3 fruit fly cellular contexts compared by ENCODE assay signal in the genomic region with DNA sequence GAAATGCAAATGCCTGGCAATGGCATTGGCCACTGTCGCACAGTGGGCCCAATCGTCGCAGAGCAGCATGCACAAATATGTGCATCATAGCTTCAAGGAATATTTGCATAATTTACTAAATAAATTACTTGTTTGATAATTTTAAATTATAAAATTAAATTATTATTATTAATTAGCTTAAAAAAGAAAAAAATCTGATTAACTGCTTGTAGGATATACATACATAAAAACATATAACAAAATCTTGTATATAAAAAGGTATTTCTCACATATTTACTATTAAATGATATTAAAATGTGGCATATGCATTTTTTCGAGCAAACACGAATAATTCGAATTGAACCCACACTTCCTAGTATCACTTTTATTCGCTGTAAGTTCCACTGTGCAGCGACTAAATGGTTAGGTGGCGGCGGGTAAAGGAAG.
TF ChIP-seq lines count a peak whose summit lies in the region.

No protein-coding gene starts in this region.

- TF ChIP-seq CTCF in whole organism, embryonic (GFP tag; optimal IDR thresholded peaks at IDR 0.05; lab: Kevin White, UChicago) = no peak

TF ChIP-seq in whole organism, embryonic, 481 proteins besides CTCF, POLR2A, EP300 and RAD21 (continues in another document):
- TF ChIP-seq CG7786 (GFP tag; optimal IDR thresholded peaks at IDR 0.05; lab: Kevin White, UChicago) (no peak), CG14050 (GFP tag; IDR thresholded peaks at IDR 0.05; lab: Robert Waterston, UW) (no peak), Meics (GFP tag; optimal IDR thresholded peaks at IDR 0.05; lab: Kevin White, UChicago) (peak; percentile 19), HLH3B (GFP tag; IDR thresholded peaks at IDR 0.05; lab: Robert Waterston, UW) (peak; percentile 33; the same call in 1 of the 2 replicates), Oli (tag; optimal IDR thresholded peaks at IDR 0.05; lab: Kevin White, UChicago) (peak; percentile 74), CG15514 (GFP tag; optimal IDR thresholded peaks at IDR 0.05; lab: Kevin White, UChicago) (no peak), Fer3 (tag; optimal IDR thresholded peaks at IDR 0.05; lab: Kevin White, UChicago) (no peak), bbx (GFP tag; IDR thresholded peaks at IDR 0.05; lab: Robert Waterston, UW; ENCODE audit: partially characterized antibody) (no peak), z (GFP tag; IDR thresholded peaks at IDR 0.05; lab: Robert Waterston, UW) (no peak), wor (GFP tag; IDR thresholded peaks at IDR 0.05; lab: Robert Waterston, UW) (no peak), CG6854 (GFP tag; optimal IDR thresholded peaks at IDR 0.05; lab: Kevin White, UChicago) (no peak), Elba2 (GFP tag; optimal IDR thresholded peaks at IDR 0.05; lab: Kevin White, UChicago) (no peak), CG7357 (GFP tag; IDR thresholded peaks at IDR 0.05; lab: Robert Waterston, UW) (0 out of 3 replicates have a peak, but pooled peaks have one; percentile 29), knrl (GFP tag; IDR thresholded peaks at IDR 0.05; lab: Robert Waterston, UW; ENCODE audit: partially characterized antibody) (no peak), B-H2 (GFP tag; optimal IDR thresholded peaks at IDR 0.05; lab: Kevin White, UChicago) (no peak), wek (GFP tag; optimal IDR thresholded peaks at IDR 0.05; lab: Kevin White, UChicago) (no peak), zf30C (GFP tag; optimal IDR thresholded peaks at IDR 0.05; lab: Kevin White, UChicago) (no peak), CG11560 (tag; IDR thresholded peaks at IDR 0.05; lab: Robert Waterston, UW) (no peak), H2.0 (GFP tag; IDR thresholded peaks at IDR 0.05; lab: Robert Waterston, UW) (no peak), fu2 (GFP tag; optimal IDR thresholded peaks at IDR 0.05; lab: Kevin White, UChicago) (no peak), sc (optimal IDR thresholded peaks at IDR 0.05; lab: Kevin White, UChicago) (no peak), sc (GFP tag; optimal IDR thresholded peaks at IDR 0.05; lab: Kevin White, UChicago) (peak; percentile 40), fd64A (GFP tag; optimal IDR thresholded peaks at IDR 0.05; lab: Kevin White, UChicago) (no peak), BEAF-32 (GFP tag; optimal IDR thresholded peaks at IDR 0.05; lab: Kevin White, UChicago) (no peak), Ada2b (GFP tag; IDR thresholded peaks at IDR 0.05; lab: Robert Waterston, UW) (no peak), CG3838 (GFP tag; optimal IDR thresholded peaks at IDR 0.05; lab: Kevin White, UChicago) (no peak), CHES-1-like (GFP tag; optimal IDR thresholded peaks at IDR 0.05; lab: Kevin White, UChicago) (no peak), CG11398 (GFP tag; optimal IDR thresholded peaks at IDR 0.05; lab: Kevin White, UChicago) (no peak), CG14014 (GFP tag; IDR thresholded peaks at IDR 0.05; lab: Robert Waterston, UW) (no peak)

TF ChIP-seq in whole organism, prepupa, 60 proteins besides CTCF, POLR2A, EP300 and RAD21 (continues in another document):
- TF ChIP-seq Sox14 (GFP tag; optimal IDR thresholded peaks at IDR 0.05; lab: Kevin White, UChicago) = no peak
- no peak for TF ChIP-seq CG6854 (GFP tag; optimal IDR thresholded peaks at IDR 0.05; lab: Kevin White, UChicago)
- TF ChIP-seq acj6 (GFP tag; optimal IDR thresholded peaks at IDR 0.05; lab: Kevin White, UChicago) = peak; percentile 12
- TF ChIP-seq OdsH (GFP tag; optimal IDR thresholded peaks at IDR 0.05; lab: Kevin White, UChicago) = peak; percentile 37
- TF ChIP-seq CG10631 (GFP tag; optimal IDR thresholded peaks at IDR 0.05; lab: Kevin White, UChicago) = peak; percentile 23
- TF ChIP-seq Hr39 (GFP tag; optimal IDR thresholded peaks at IDR 0.05; lab: Kevin White, UChicago) = no peak
- no peak for TF ChIP-seq Ets96B (tag; optimal IDR thresholded peaks at IDR 0.05; lab: Kevin White, UChicago)
- TF ChIP-seq pdm3 (GFP tag; optimal IDR thresholded peaks at IDR 0.05; lab: Kevin White, UChicago) = no peak
- no peak for TF ChIP-seq Ets21C (GFP tag; optimal IDR thresholded peaks at IDR 0.05; lab: Kevin White, UChicago)
- TF ChIP-seq CG10669 (GFP tag; optimal IDR thresholded peaks at IDR 0.05; lab: Kevin White, UChicago) = no peak
- no peak for TF ChIP-seq CG8319 (GFP tag; optimal IDR thresholded peaks at IDR 0.05; lab: Kevin White, UChicago)
- TF ChIP-seq CG3919 (GFP tag; optimal IDR thresholded peaks at IDR 0.05; lab: Kevin White, UChicago) = peak; percentile 3
- no peak for TF ChIP-seq CG6792 (GFP tag; optimal IDR thresholded peaks at IDR 0.05; lab: Kevin White, UChicago)
- TF ChIP-seq vri (GFP tag; optimal IDR thresholded peaks at IDR 0.05; lab: Kevin White, UChicago) = no peak
- no peak for TF ChIP-seq esn (GFP tag; optimal IDR thresholded peaks at IDR 0.05; lab: Kevin White, UChicago)
- no peak for TF ChIP-seq spab (GFP tag; optimal IDR thresholded peaks at IDR 0.05; lab: Kevin White, UChicago)
- no peak for TF ChIP-seq CG8632 (GFP tag; optimal IDR thresholded peaks at IDR 0.05; lab: Kevin White, UChicago)
- TF ChIP-seq Hr38 (GFP tag; optimal IDR thresholded peaks at IDR 0.05; lab: Kevin White, UChicago) = no peak
- TF ChIP-seq CG11762 (GFP tag; optimal IDR thresholded peaks at IDR 0.05; lab: Kevin White, UChicago; ENCODE audit: insufficient read depth) = no peak
- TF ChIP-seq CG31627 (GFP tag; optimal IDR thresholded peaks at IDR 0.05; lab: Kevin White, UChicago) = no peak
- no peak for TF ChIP-seq svp (GFP tag; lab: Kevin White, UChicago)
- TF ChIP-seq CG9139 (GFP tag; optimal IDR thresholded peaks at IDR 0.05; lab: Kevin White, UChicago) = no peak
- TF ChIP-seq CG1621 (tag; optimal IDR thresholded peaks at IDR 0.05; lab: Kevin White, UChicago) = no peak
- no peak for TF ChIP-seq fd85E (GFP tag; optimal IDR thresholded peaks at IDR 0.05; lab: Kevin White, UChicago)
- peak; percentile 39; the same call in 1 of the 2 replicates for TF ChIP-seq CG11294 (GFP tag; IDR thresholded peaks at IDR 0.05; lab: Robert Waterston, UW)
- peak; percentile 67 for TF ChIP-seq Eip78C (GFP tag; lab: Kevin White, UChicago)
- TF ChIP-seq Met (GFP tag; optimal IDR thresholded peaks at IDR 0.05; lab: Kevin White, UChicago) = no peak
- no peak for TF ChIP-seq CG7368 (GFP tag; optimal IDR thresholded peaks at IDR 0.05; lab: Kevin White, UChicago)
- TF ChIP-seq CG6163 (GFP tag; IDR thresholded peaks at IDR 0.05; lab: Robert Waterston, UW) = 0 out of 3 replicates have a peak, but pooled peaks have one; percentile 21
- TF ChIP-seq Gug (GFP tag; IDR thresholded peaks at IDR 0.05; lab: Robert Waterston, UW) = no peak
- peak; percentile 6 for TF ChIP-seq Hr4 (GFP tag; optimal IDR thresholded peaks at IDR 0.05; lab: Kevin White, UChicago)
- no peak for TF ChIP-seq fd59A (GFP tag; optimal IDR thresholded peaks at IDR 0.05; lab: Kevin White, UChicago)

TF ChIP-seq in whole organism, pupa, 21 proteins besides CTCF, POLR2A, EP300 and RAD21:
- TF ChIP-seq CG9948 (tag; optimal IDR thresholded peaks at IDR 0.05; lab: Kevin White, UChicago) = no peak
- TF ChIP-seq CG8159 (tag; optimal IDR thresholded peaks at IDR 0.05; lab: Kevin White, UChicago) = no peak
- 0 out of 2 replicates have a peak, but pooled peaks have one; percentile 15 for TF ChIP-seq rn (GFP tag; IDR thresholded peaks at IDR 0.05; lab: Robert Waterston, UW)
- peak; percentile 45 for TF ChIP-seq CG14655 (GFP tag; optimal IDR thresholded peaks at IDR 0.05; lab: Kevin White, UChicago)
- peak; percentile 24; the same call in 1 of the 2 replicates for TF ChIP-seq CG32121 (GFP tag; IDR thresholded peaks at IDR 0.05; lab: Robert Waterston, UW)
- TF ChIP-seq Ets98B (GFP tag; IDR thresholded peaks at IDR 0.05; lab: Robert Waterston, UW) = 0 out of 2 replicates have a peak, but pooled peaks have one; percentile 13
- no peak for TF ChIP-seq CG12605 (GFP tag; IDR thresholded peaks at IDR 0.05; lab: Robert Waterston, UW)
- no peak for TF ChIP-seq Snoo (tag; optimal IDR thresholded peaks at IDR 0.05; lab: Kevin White, UChicago)
- TF ChIP-seq CG15710 (tag; optimal IDR thresholded peaks at IDR 0.05; lab: Kevin White, UChicago) = no peak
- 0 out of 3 replicates have a peak, but pooled peaks have one; percentile 37 for TF ChIP-seq CG4496 (GFP tag; IDR thresholded peaks at IDR 0.05; lab: Robert Waterston, UW)
- TF ChIP-seq CG34367 (tag; optimal IDR thresholded peaks at IDR 0.05; lab: Kevin White, UChicago) = no peak
- no peak for TF ChIP-seq D1 (tag; optimal IDR thresholded peaks at IDR 0.05; lab: Kevin White, UChicago)
- no peak for TF ChIP-seq fd96Ca (GFP tag; IDR thresholded peaks at IDR 0.05; lab: Robert Waterston, UW)
- TF ChIP-seq CG17806 (tag; optimal IDR thresholded peaks at IDR 0.05; lab: Kevin White, UChicago) = no peak
- peak; percentile 8 for TF ChIP-seq CG8301 (tag; optimal IDR thresholded peaks at IDR 0.05; lab: Kevin White, UChicago)
- TF ChIP-seq Pif1B (GFP tag; optimal IDR thresholded peaks at IDR 0.05; lab: Kevin White, UChicago) = no peak
- TF ChIP-seq CG13204 (GFP tag; optimal IDR thresholded peaks at IDR 0.05; lab: Kevin White, UChicago) = no peak
- TF ChIP-seq Pif1A (GFP tag; optimal IDR thresholded peaks at IDR 0.05; lab: Kevin White, UChicago) = no peak
- TF ChIP-seq gl (tag; optimal IDR thresholded peaks at IDR 0.05; lab: Kevin White, UChicago) = no peak
- no peak for TF ChIP-seq CG10348 (GFP tag; IDR thresholded peaks at IDR 0.05; lab: Robert Waterston, UW)
- TF ChIP-seq EcR (GFP tag; optimal IDR thresholded peaks at IDR 0.05; lab: Kevin White, UChicago) = no peak

Comparison
In these comparisons a context has a peak if more than half of its experiments do, and no peak if none do; other contexts are left out.
1. Of the 7 proteins assayed by ChIP-seq in both whole organism, embryonic and whole organism, prepupa: peak only in whole organism, embryonic: Blimp-1, Gug and Sox102F; only in whole organism, prepupa: Lpt; in both: none; in neither: 3.